Worm (Caenorhabditis elegans) whole organism, young adult: ENCODE measurements around the gene sbp-1.

Experiments used
- B0261.1 ChIP-seq: sonication (generic microtip); optimal IDR thresholded peaks from 2 replicates; lab custom pipeline; 2016; ENCODE audit warnings: mild to moderate bottlenecking, missing genetic modification characterization, moderate library complexity, missing compliant biosample characterization
- B0336.3 ChIP-seq: fragments of 200-800 bp; sonication (Bioruptor generic); IDR thresholded peaks from 2 replicates; pipeline ENCODE4 v1.3.6; 2022; ENCODE audit warnings: missing genetic modification characterization, missing compliant biosample characterization
- C06A6.2 ChIP-seq: fragments of 200-800 bp; sonication (Bioruptor generic); conservative IDR thresholded peaks from 2 replicates; pipeline ENCODE4 v1.3.6; 2022; ENCODE audit warnings: missing genetic modification characterization, missing compliant biosample characterization
- F33H1.4 ChIP-seq: fragments of 200-800 bp; sonication (Bioruptor generic); IDR thresholded peaks from 2 replicates; pipeline ENCODE4 v1.3.6; 2022; ENCODE audit warnings: missing genetic modification reagents, missing genetic modification characterization, missing compliant biosample characterization
- F37B4.10 ChIP-seq: fragments of 200-800 bp; sonication (Bioruptor generic); IDR thresholded peaks from 2 replicates; pipeline ENCODE4 v1.3.6; 2022; ENCODE audit warnings: missing genetic modification characterization, missing compliant biosample characterization
- F55B11.4 ChIP-seq: sonication (generic microtip); optimal IDR thresholded peaks from 2 replicates; lab custom pipeline; 2016; ENCODE audit warnings: missing compliant biosample characterization, missing genetic modification characterization, borderline replicate concordance; ENCODE audit not compliant: insufficient read depth
- K12H6.12 ChIP-seq: fragments of 200-800 bp; sonication (Bioruptor generic); optimal IDR thresholded peaks from 2 replicates; lab custom pipeline; 2018; ENCODE audit warnings: mild to moderate bottlenecking, missing genetic modification characterization, missing compliant biosample characterization
- T07F8.4 ChIP-seq: sonication (generic microtip); optimal IDR thresholded peaks from 2 replicates; lab custom pipeline; 2016; ENCODE audit warnings: mild to moderate bottlenecking, missing genetic modification characterization, moderate library complexity, missing compliant biosample characterization
- T26A5.8 ChIP-seq: sonication (generic microtip); optimal IDR thresholded peaks from 2 replicates; lab custom pipeline; 2016; ENCODE audit warnings: missing genetic modification characterization, missing compliant biosample characterization
- Y53G8AR.9 ChIP-seq: fragments of 200-800 bp; sonication (Bioruptor generic); conservative IDR thresholded peaks from 2 replicates; pipeline ENCODE4 v1.3.6; 2022; ENCODE audit warnings: missing genetic modification reagents, missing genetic modification characterization, missing compliant biosample characterization
- Y95B8A.8 ChIP-seq: fragments of 200-800 bp; sonication (Bioruptor generic); IDR thresholded peaks from 2 replicates; pipeline ENCODE4 v1.3.6; 2022; ENCODE audit warnings: missing genetic modification reagents, missing genetic modification characterization, missing compliant biosample characterization
- akir-1 ChIP-seq: fragments of 200-800 bp; sonication (Bioruptor generic); optimal IDR thresholded peaks from 2 replicates; lab custom pipeline; 2018; ENCODE audit warnings: mild to moderate bottlenecking, missing genetic modification characterization, moderate library complexity, missing compliant biosample characterization
- athp-1 ChIP-seq: sonication (generic microtip); optimal IDR thresholded peaks from 2 replicates; lab custom pipeline; 2017; ENCODE audit warnings: mild to moderate bottlenecking, missing genetic modification characterization, missing compliant biosample characterization
- attf-3 ChIP-seq: fragments of 200-800 bp; sonication (Bioruptor generic); conservative IDR thresholded peaks from 2 replicates; pipeline ENCODE4 v1.3.6; 2022; ENCODE audit warnings: missing genetic modification reagents, missing genetic modification characterization, missing compliant biosample characterization
- cebp-1 ChIP-seq, 2 experiments: fragments of 200-800 bp in 1 of 2; sonication (Bioruptor generic) in 1 of 2; sonication (generic microtip) in 1 of 2; IDR thresholded peaks in 1 of 2; optimal IDR thresholded peaks in 1 of 2; 2 replicates each; pipeline versions ENCODE4 v1.3.6 to Lab custom; 2017 to 2022; ENCODE audit warnings: missing compliant biosample characterization in 2 of 2, missing genetic modification characterization in 2 of 2, mild to moderate bottlenecking in 1 of 2, missing genetic modification reagents in 1 of 2, moderate library complexity in 1 of 2
- ceh-58 ChIP-seq: fragments of 200-800 bp; sonication (Bioruptor generic); IDR thresholded peaks from 2 replicates; pipeline ENCODE4 v1.3.6; 2022; ENCODE audit warnings: missing genetic modification characterization, missing compliant biosample characterization
- dox-1 ChIP-seq: fragments of 200-800 bp; sonication (Bioruptor generic); IDR thresholded peaks from 2 replicates; pipeline ENCODE4 v1.3.6; 2022; ENCODE audit warnings: missing genetic modification reagents, missing genetic modification characterization, missing compliant biosample characterization
- egl-18 ChIP-seq: fragments of 200-800 bp; sonication (Bioruptor generic); IDR thresholded peaks from 2 replicates; pipeline ENCODE4 v1.3.6; 2022; ENCODE audit warnings: missing genetic modification reagents, missing genetic modification characterization, missing compliant biosample characterization
- egl-44 ChIP-seq: fragments of 200-800 bp; sonication (Bioruptor generic); IDR thresholded peaks from 2 replicates; pipeline ENCODE4 v1.3.6; 2022; ENCODE audit warnings: missing genetic modification reagents, missing genetic modification characterization, missing compliant biosample characterization
- ekl-4 ChIP-seq: fragments of 200-800 bp; sonication (Bioruptor generic); IDR thresholded peaks from 2 replicates; pipeline ENCODE4 v1.3.6; 2022; ENCODE audit warnings: missing genetic modification reagents, missing genetic modification characterization, missing compliant biosample characterization
- him-1 ChIP-seq: sonication (generic microtip); optimal IDR thresholded peaks from 2 replicates; lab custom pipeline; 2016; ENCODE audit warnings: missing genotype, missing genetic modification reagents, missing genetic modification characterization, missing compliant biosample characterization
- hlh-26 ChIP-seq: fragments of 200-800 bp; sonication (Bioruptor generic); conservative IDR thresholded peaks from 2 replicates; pipeline ENCODE4 v1.3.6; 2022; ENCODE audit warnings: missing genetic modification reagents, missing genetic modification characterization, missing compliant biosample characterization
- let-526 ChIP-seq: fragments of 200-800 bp; sonication (Bioruptor generic); IDR thresholded peaks from 2 replicates; pipeline ENCODE4 v1.3.6; 2022; ENCODE audit warnings: missing genetic modification reagents, missing genetic modification characterization, missing compliant biosample characterization
- lin-26 ChIP-seq: fragments of 200-800 bp; sonication (Bioruptor generic); IDR thresholded peaks from 2 replicates; pipeline ENCODE4 v1.3.6; 2022; ENCODE audit warnings: missing genetic modification reagents, missing genetic modification characterization, missing compliant biosample characterization
- lsl-1 ChIP-seq: fragments of 200-800 bp; sonication (Bioruptor generic); optimal IDR thresholded peaks from 2 replicates; lab custom pipeline; 2018; ENCODE audit warnings: mild to moderate bottlenecking, missing genetic modification characterization, moderate library complexity, missing compliant biosample characterization
- lsy-27 ChIP-seq: sonication (generic microtip); optimal IDR thresholded peaks from 2 replicates; lab custom pipeline; 2017; ENCODE audit warnings: missing genetic modification characterization, mild to moderate bottlenecking, missing compliant biosample characterization, antibody characterized with exemption, missing genotype, borderline replicate concordance; ENCODE audit not compliant: insufficient read depth
- madf-10 ChIP-seq: sonication (generic microtip); optimal IDR thresholded peaks from 2 replicates; lab custom pipeline; 2016; ENCODE audit warnings: mild to moderate bottlenecking, missing genetic modification characterization, missing compliant biosample characterization
- madf-3 ChIP-seq: fragments of 200-800 bp; sonication (Bioruptor generic); IDR thresholded peaks from 2 replicates; pipeline ENCODE4 v1.3.6; 2022; ENCODE audit warnings: missing genetic modification reagents, missing genetic modification characterization, missing compliant biosample characterization
- madf-6 ChIP-seq: fragments of 200-800 bp; sonication (Bioruptor generic); IDR thresholded peaks from 2 replicates; pipeline ENCODE4 v1.3.6; 2022; ENCODE audit warnings: missing genetic modification reagents, missing genetic modification characterization, missing compliant biosample characterization
- mcd-1 ChIP-seq: fragments of 200-800 bp; sonication (Bioruptor generic); IDR thresholded peaks from 2 replicates; pipeline ENCODE4 v1.3.6; 2022; ENCODE audit warnings: missing genetic modification reagents, missing genetic modification characterization, missing compliant biosample characterization
- mes-4 ChIP-seq: sonication (generic microtip); optimal IDR thresholded peaks from 2 replicates; lab custom pipeline; 2016; ENCODE audit warnings: missing genotype, missing genetic modification characterization, missing compliant biosample characterization
- nfya-2 ChIP-seq: fragments of 200-800 bp; sonication (Bioruptor generic); IDR thresholded peaks from 2 replicates; pipeline ENCODE4 v1.3.6; 2022; ENCODE audit warnings: missing genetic modification reagents, missing genetic modification characterization, missing compliant biosample characterization
- nfyb-1 ChIP-seq: fragments of 200-800 bp; sonication (Bioruptor generic); IDR thresholded peaks from 2 replicates; pipeline ENCODE4 v1.3.6; 2022; ENCODE audit warnings: missing genetic modification reagents, missing genetic modification characterization, missing compliant biosample characterization
- nhr-179 ChIP-seq: sonication (generic microtip); optimal IDR thresholded peaks from 2 replicates; lab custom pipeline; 2016; ENCODE audit warnings: mild to moderate bottlenecking, missing genetic modification characterization, missing compliant biosample characterization
- pha-4 ChIP-seq: fragments of 150-350 bp; sonication (generic microtip); optimal IDR thresholded peaks from 2 replicates; lab custom pipeline; 2014; ENCODE audit warnings: missing biosample characterization, missing genetic modification reagents, missing genetic modification characterization
- rcor-1 ChIP-seq: fragments of 200-800 bp; sonication (Bioruptor generic); IDR thresholded peaks from 2 replicates; pipeline ENCODE4 v1.3.6; 2022; ENCODE audit warnings: missing genetic modification reagents, missing genetic modification characterization, missing compliant biosample characterization
- rec-8 ChIP-seq, 2 experiments: sonication (generic microtip); optimal IDR thresholded peaks; 2 replicates each; lab custom pipeline; 2016; ENCODE audit warnings: mild to moderate bottlenecking in 2 of 2, missing genetic modification characterization in 2 of 2, missing genetic modification reagents in 2 of 2, missing genotype in 2 of 2, missing biosample characterization in 1 of 2, missing compliant biosample characterization in 1 of 2, moderate library complexity in 1 of 2
- rpc-1 ChIP-seq, 2 experiments: fragments of 150-350 bp in 1 of 2; sonication (generic microtip) in 1 of 2; optimal IDR thresholded peaks; 2 replicates each; lab custom pipeline; 2014 to 2018; ENCODE audit warnings: missing biosample characterization in 1 of 2, missing genetic modification characterization in 1 of 2, missing genetic modification reagents in 1 of 2, missing genotype in 1 of 2
- sdz-38 ChIP-seq: sonication (generic microtip); optimal IDR thresholded peaks from 2 replicates; lab custom pipeline; 2016; ENCODE audit warnings: missing genotype, missing genetic modification characterization, missing compliant biosample characterization
- sea-2 ChIP-seq: fragments of 200-800 bp; sonication (Bioruptor generic); IDR thresholded peaks from 2 replicates; pipeline ENCODE4 v1.3.6; 2022; ENCODE audit warnings: missing genetic modification characterization, missing compliant biosample characterization
- tbp1 ChIP-seq: fragments of 200-800 bp; sonication (Bioruptor generic); optimal IDR thresholded peaks from 2 replicates; lab custom pipeline; 2018; ENCODE audit warnings: mild to moderate bottlenecking, missing genetic modification characterization, missing compliant biosample characterization
- tbx-9 ChIP-seq: sonication (generic microtip); optimal IDR thresholded peaks from 2 replicates; lab custom pipeline; 2016; ENCODE audit warnings: borderline replicate concordance, missing genetic modification characterization, inconsistent platforms, missing compliant biosample characterization
- zfh-2 ChIP-seq: fragments of 200-800 bp; sonication (Bioruptor generic); conservative IDR thresholded peaks from 2 replicates; pipeline ENCODE4 v1.3.6; 2022; ENCODE audit warnings: missing genetic modification reagents, missing genetic modification characterization, missing compliant biosample characterization
- ztf-22 ChIP-seq: fragments of 200-800 bp; sonication (Bioruptor generic); optimal IDR thresholded peaks from 2 replicates; lab custom pipeline; 2018; ENCODE audit warnings: mild to moderate bottlenecking, missing genetic modification characterization, moderate library complexity, missing compliant biosample characterization
- ztf-28 ChIP-seq: fragments of 200-800 bp; sonication (Bioruptor generic); IDR thresholded peaks from 2 replicates; pipeline ENCODE4 v1.3.6; 2022; ENCODE audit warnings: missing genetic modification reagents, missing genetic modification characterization, missing compliant biosample characterization

Gene sbp-1

ce11 chrIII:11478468-11479363 is 36.4 kb upstream of the sbp-1 start:
- TF ChIP-seq lin-26 (GFP tag; lab: Robert Waterston, UW): no peak
- peak; percentile 73 for TF ChIP-seq tbp1 (GFP tag; lab: Kevin White, UChicago)
- 0 out of 2 replicates have a peak, but pooled peaks have one; percentile 49 for TF ChIP-seq zfh-2 (GFP tag; lab: Robert Waterston, UW)
- no peak for TF ChIP-seq C06A6.2
- no peak for TF ChIP-seq mes-4 (tag; lab: Kevin White, UChicago)
- no peak for TF ChIP-seq F55B11.4 (tag; lab: Kevin White, UChicago)
- TF ChIP-seq akir-1 (GFP tag; lab: Kevin White, UChicago): no peak
- no peak for TF ChIP-seq athp-1 (tag; lab: Kevin White, UChicago)
- no peak for TF ChIP-seq F37B4.10 (GFP tag; lab: Robert Waterston, UW)
- TF ChIP-seq ztf-22 (GFP tag; lab: Kevin White, UChicago): no peak
- TF ChIP-seq T07F8.4 (tag; lab: Kevin White, UChicago): no peak
- TF ChIP-seq ztf-28 (GFP tag; lab: Robert Waterston, UW): no peak
- TF ChIP-seq F33H1.4 (GFP tag; lab: Robert Waterston, UW): no peak
- no peak for TF ChIP-seq nhr-179 (tag; lab: Kevin White, UChicago)
- TF ChIP-seq lsl-1 (GFP tag; lab: Kevin White, UChicago): peak; percentile 6
- no peak for TF ChIP-seq dox-1
- TF ChIP-seq mcd-1 (GFP tag; lab: Robert Waterston, UW): no peak
- TF ChIP-seq Y53G8AR.9: no peak
- no peak for TF ChIP-seq tbx-9 (tag; lab: Kevin White, UChicago)
- TF ChIP-seq T26A5.8 (tag; lab: Kevin White, UChicago): no peak
- no peak for TF ChIP-seq K12H6.12 (tag; lab: Kevin White, UChicago)
- TF ChIP-seq rpc-1 (optimal IDR thresholded peaks at IDR 0.05; lab: Kevin White, UChicago): no peak
- TF ChIP-seq rpc-1 (tag; optimal IDR thresholded peaks at IDR 0.05; lab: Kevin White, UChicago): peak; percentile 56
- no peak for TF ChIP-seq madf-10
- TF ChIP-seq sea-2 (GFP tag; lab: Robert Waterston, UW): no peak
- TF ChIP-seq egl-18 (GFP tag; lab: Robert Waterston, UW): no peak
- peak; percentile 20 for TF ChIP-seq B0261.1
- TF ChIP-seq egl-44: no peak
- no peak for TF ChIP-seq pha-4 (tag; lab: Kevin White, UChicago)
- no peak for TF ChIP-seq attf-3 (GFP tag; lab: Robert Waterston, UW)
- no peak for TF ChIP-seq let-526 (GFP tag; lab: Robert Waterston, UW)
- no peak for TF ChIP-seq him-1 (tag; lab: Kevin White, UChicago)
- no peak for TF ChIP-seq sdz-38 (tag; lab: Kevin White, UChicago)
- TF ChIP-seq nfya-2: no peak
- no peak for TF ChIP-seq rcor-1 (GFP tag; lab: Robert Waterston, UW)
- no peak for TF ChIP-seq lsy-27 (tag; lab: Kevin White, UChicago)
- TF ChIP-seq madf-6 (GFP tag; lab: Robert Waterston, UW): no peak
- TF ChIP-seq hlh-26 (GFP tag; lab: Robert Waterston, UW): no peak
- TF ChIP-seq ekl-4: no peak
- no peak for TF ChIP-seq cebp-1 (GFP tag; IDR thresholded peaks at IDR 0.05; lab: Robert Waterston, UW)
- no peak for TF ChIP-seq cebp-1 (tag; optimal IDR thresholded peaks at IDR 0.05; lab: Kevin White, UChicago)
- no peak for TF ChIP-seq ceh-58
- TF ChIP-seq Y95B8A.8 (GFP tag; lab: Robert Waterston, UW): no peak
- TF ChIP-seq nfyb-1 (GFP tag; lab: Robert Waterston, UW): no peak
- no peak for TF ChIP-seq B0336.3
- TF ChIP-seq madf-3 (GFP tag; lab: Robert Waterston, UW): no peak
- no peak for TF ChIP-seq rec-8 (tag; optimal IDR thresholded peaks at IDR 0.05; lab: Kevin White, UChicago)
